Worm (Caenorhabditis elegans) whole organism, late embryonic: ENCODE measurements around the gene M01F1.8.

Experiments used
- ceh-48 ChIP-seq: sonication (generic microtip); optimal IDR thresholded peaks from 2 replicates; lab custom pipeline; 2016; ENCODE audit warnings: missing genetic modification characterization, inconsistent platforms, missing compliant biosample characterization
- ceh-9 ChIP-seq: sonication (generic microtip); optimal IDR thresholded peaks from 2 replicates; lab custom pipeline; 2016; ENCODE audit warnings: mild to moderate bottlenecking, missing genetic modification characterization, inconsistent platforms, missing compliant biosample characterization
- nhr-11 ChIP-seq: fragments of 150-350 bp; optimal IDR thresholded peaks from 2 replicates; lab custom pipeline; 2014; ENCODE audit warnings: missing biosample characterization, missing genetic modification characterization
- pqm-1 ChIP-seq: sonication (generic microtip); optimal IDR thresholded peaks from 2 replicates; lab custom pipeline; 2016; ENCODE audit warnings: missing genetic modification characterization, missing compliant biosample characterization
- pros-1 ChIP-seq: fragments of 150-350 bp; optimal IDR thresholded peaks from 2 replicates; lab custom pipeline; 2014; ENCODE audit warnings: missing biosample characterization, missing genetic modification reagents, missing genetic modification characterization

ce11 chrIII:3550364-3550763, 48.0 kb upstream of the M01F1.8 start:
- no peak for TF ChIP-seq ceh-9
- TF ChIP-seq pros-1: no peak
- TF ChIP-seq ceh-48 (tag; lab: Kevin White, UChicago): no peak
- no peak for TF ChIP-seq pqm-1 (tag; lab: Kevin White, UChicago)
- no peak for TF ChIP-seq nhr-11 (tag; lab: Kevin White, UChicago)
